Fruit fly (Drosophila melanogaster): Measurements from ENCODE around the gene ND-MNLL.

ND-MNLL gene

dm6 chrX:7920081-7920688 lies 26.6 kb upstream of the ND-MNLL start, which contains the start of the genes hdm and Ykt6 (continued):
- TF ChIP-seq GATAd (GFP tag; optimal IDR thresholded peaks at IDR 0.05): peak; percentile 79

dm6 chrX:7911983-7912630 lies 18.5 kb upstream of the ND-MNLL start, which contains the start of gene snz:
Gene snz (plus strand): TSS chrX:7912089.
- TF ChIP-seq br (GFP tag; optimal IDR thresholded peaks at IDR 0.05) (no peak), Dfd (GFP tag; optimal IDR thresholded peaks at IDR 0.05) (no peak), pan (optimal IDR thresholded peaks at IDR 0.05) (no peak), N (GFP tag; optimal IDR thresholded peaks at IDR 0.05) (no peak), Hr78 (GFP tag; optimal IDR thresholded peaks at IDR 0.05) (no peak), usp (GFP tag; optimal IDR thresholded peaks at IDR 0.05) (no peak), dl (GFP tag; optimal IDR thresholded peaks at IDR 0.05; ENCODE audit: insufficient read depth in 1 of 2, partially characterized antibody in 2 of 2) (no peak), Myc (optimal IDR thresholded peaks at IDR 0.05) (no peak), foxo (GFP tag; optimal IDR thresholded peaks at IDR 0.05) (no peak), jim (GFP tag; optimal IDR thresholded peaks at IDR 0.05) (no peak), CG9705 (GFP tag; optimal IDR thresholded peaks at IDR 0.05) (no peak), lola (GFP tag; optimal IDR thresholded peaks at IDR 0.05) (no peak), sage (GFP tag; optimal IDR thresholded peaks at IDR 0.05) (no peak), Dif (GFP tag; optimal IDR thresholded peaks at IDR 0.05; ENCODE audit: partially characterized antibody) (no peak), OdsH (GFP tag; optimal IDR thresholded peaks at IDR 0.05) (no peak), Mio (GFP tag; optimal IDR thresholded peaks at IDR 0.05) (no peak), Sp1 (GFP tag; optimal IDR thresholded peaks at IDR 0.05) (no peak), h (GFP tag; optimal IDR thresholded peaks at IDR 0.05) (no peak), Hr83 (GFP tag; optimal IDR thresholded peaks at IDR 0.05; ENCODE audit: poor library complexity, severe bottlenecking) (no peak)

dm6 chrX:7909482-7909881 lies 15.9 kb upstream of the ND-MNLL start:
- TF ChIP-seq h (GFP tag; optimal IDR thresholded peaks at IDR 0.05) (no peak), pan (optimal IDR thresholded peaks at IDR 0.05) (no peak), dsf (GFP tag; optimal IDR thresholded peaks at IDR 0.05; ENCODE audit: borderline replicate concordance) (no peak), ey (GFP tag; optimal IDR thresholded peaks at IDR 0.05) (no peak), br (GFP tag; optimal IDR thresholded peaks at IDR 0.05) (no peak), GATAd (GFP tag; optimal IDR thresholded peaks at IDR 0.05) (no peak), lola (GFP tag; optimal IDR thresholded peaks at IDR 0.05) (no peak), usp (GFP tag; optimal IDR thresholded peaks at IDR 0.05) (no peak), jim (GFP tag; optimal IDR thresholded peaks at IDR 0.05) (no peak), CG9705 (GFP tag; optimal IDR thresholded peaks at IDR 0.05) (no peak), sv (GFP tag; optimal IDR thresholded peaks at IDR 0.05) (no peak), Vsx2 (GFP tag; optimal IDR thresholded peaks at IDR 0.05; ENCODE audit: partially characterized antibody) (no peak)

dm6 chrX:7909069-7909389 lies 15.4 kb upstream of the ND-MNLL start:
- no peak for TF ChIP-seq psq (GFP tag; optimal IDR thresholded peaks at IDR 0.05)
- TF ChIP-seq usp (GFP tag; optimal IDR thresholded peaks at IDR 0.05): no peak
- TF ChIP-seq Sp1 (GFP tag; optimal IDR thresholded peaks at IDR 0.05): no peak
- TF ChIP-seq h (GFP tag; optimal IDR thresholded peaks at IDR 0.05): no peak
- TF ChIP-seq fru (GFP tag; optimal IDR thresholded peaks at IDR 0.05): no peak
- TF ChIP-seq Abd-B (GFP tag; optimal IDR thresholded peaks at IDR 0.05): no peak
- TF ChIP-seq tai (GFP tag; optimal IDR thresholded peaks at IDR 0.05): no peak
- no peak for TF ChIP-seq Myc (optimal IDR thresholded peaks at IDR 0.05)
- TF ChIP-seq CG32264 (GFP tag; optimal IDR thresholded peaks at IDR 0.05): no peak
- no peak for TF ChIP-seq HLH106 (tag; optimal IDR thresholded peaks at IDR 0.05)
- no peak for TF ChIP-seq brk (GFP tag; optimal IDR thresholded peaks at IDR 0.05)
- TF ChIP-seq rgr (GFP tag; optimal IDR thresholded peaks at IDR 0.05): no peak
- no peak for TF ChIP-seq foxo (GFP tag; optimal IDR thresholded peaks at IDR 0.05)
- no peak for TF ChIP-seq br (GFP tag; optimal IDR thresholded peaks at IDR 0.05)
- TF ChIP-seq Vsx2 (GFP tag; optimal IDR thresholded peaks at IDR 0.05; ENCODE audit: partially characterized antibody): no peak
- TF ChIP-seq Hr78 (GFP tag; optimal IDR thresholded peaks at IDR 0.05): no peak

Measured in whole organism, wandering third instar larva.